Fruit fly (Drosophila melanogaster) whole organism, embryonic: ENCODE measurements around the gene anox.

Experiments used
- Asciz ChIP-seq: fragments of 200-800 bp; sonication (Bioruptor generic); optimal IDR thresholded peaks from 2 replicates; lab custom pipeline; 2017; ENCODE audit warnings: missing biosample characterization, mild to moderate bottlenecking, missing genetic modification characterization, missing genetic modification reagents
- B-H2 ChIP-seq: fragments of 200-800 bp; sonication (Bioruptor generic); optimal IDR thresholded peaks from 2 replicates; lab custom pipeline; 2018; ENCODE audit warnings: missing biosample characterization, mild to moderate bottlenecking, missing genetic modification characterization
- Bteb2 ChIP-seq: fragments of 200-800 bp; sonication (Bioruptor generic); optimal IDR thresholded peaks from 2 replicates; lab custom pipeline; 2016; ENCODE audit warnings: missing biosample characterization, missing genetic modification characterization
- CG10462 ChIP-seq: fragments of 200-800 bp; sonication (Bioruptor generic); optimal IDR thresholded peaks from 2 replicates; lab custom pipeline; 2016; ENCODE audit warnings: missing biosample characterization, missing genetic modification characterization
- CG10979 ChIP-seq: fragments of 200-800 bp; sonication (Bioruptor generic); optimal IDR thresholded peaks from 2 replicates; lab custom pipeline; 2018; ENCODE audit warnings: missing biosample characterization, mild to moderate bottlenecking, missing genetic modification characterization, moderate library complexity
- CG13424 ChIP-seq: fragments of 200-800 bp; sonication (Bioruptor generic); optimal IDR thresholded peaks from 2 replicates; lab custom pipeline; 2019; ENCODE audit warnings: missing biosample characterization, mild to moderate bottlenecking, missing genetic modification characterization, moderate library complexity
- CG13624 ChIP-seq: fragments of 200-800 bp; sonication (Bioruptor generic); optimal IDR thresholded peaks from 2 replicates; lab custom pipeline; 2016; ENCODE audit warnings: missing biosample characterization, missing genetic modification characterization
- CG1647 ChIP-seq: fragments of 200-800 bp; sonication (Bioruptor generic); optimal IDR thresholded peaks from 3 replicates; lab custom pipeline; 2016; ENCODE audit warnings: missing biosample characterization, missing genetic modification characterization
- CG17802 ChIP-seq: fragments of 200-800 bp; sonication (Bioruptor generic); optimal IDR thresholded peaks from 2 replicates; lab custom pipeline; 2018; ENCODE audit warnings: missing biosample characterization, mild to moderate bottlenecking, missing genetic modification characterization, moderate library complexity
- CG17829 ChIP-seq: fragments of 200-800 bp; optimal IDR thresholded peaks from 2 replicates; lab custom pipeline; 2019; ENCODE audit warnings: missing biosample characterization, mild to moderate bottlenecking, missing genetic modification characterization, moderate library complexity
- CG1832 ChIP-seq: fragments of 200-800 bp; sonication (Bioruptor generic); optimal IDR thresholded peaks from 2 replicates; lab custom pipeline; 2017; ENCODE audit warnings: missing biosample characterization, mild to moderate bottlenecking, missing genetic modification characterization, inconsistent platforms
- CG18599 ChIP-seq: fragments of 200-800 bp; sonication (Bioruptor generic); optimal IDR thresholded peaks from 3 replicates; lab custom pipeline; 2017; ENCODE audit warnings: missing biosample characterization, missing genetic modification characterization, mild to moderate bottlenecking, moderate library complexity, missing genetic modification reagents
- CG2120 ChIP-seq: fragments of 200-800 bp; sonication (Bioruptor generic); optimal IDR thresholded peaks from 3 replicates; lab custom pipeline; 2016; ENCODE audit warnings: missing biosample characterization, missing genetic modification characterization
- CG2875 ChIP-seq: fragments of 200-800 bp; sonication (Bioruptor generic); optimal IDR thresholded peaks from 2 replicates; lab custom pipeline; 2017; ENCODE audit warnings: missing biosample characterization, mild to moderate bottlenecking, missing genetic modification characterization, missing genetic modification reagents
- CG31365 ChIP-seq: fragments of 200-800 bp; sonication (Bioruptor generic); optimal IDR thresholded peaks from 2 replicates; lab custom pipeline; 2018; ENCODE audit warnings: missing biosample characterization, mild to moderate bottlenecking, missing genetic modification characterization
- CG31441 ChIP-seq: fragments of 200-800 bp; sonication (Bioruptor generic); IDR thresholded peaks from 2 replicates; pipeline ENCODE4 v1.3.6; 2022; ENCODE audit warnings: missing biosample characterization, missing genetic modification characterization
- CG3838 ChIP-seq: fragments of 200-800 bp; sonication (Bioruptor generic); optimal IDR thresholded peaks from 3 replicates; lab custom pipeline; 2016; ENCODE audit warnings: missing biosample characterization, missing genetic modification characterization
- CG43689 ChIP-seq: fragments of 200-800 bp; sonication (Bioruptor generic); IDR thresholded peaks from 2 replicates; pipeline ENCODE4 v1.3.6; 2022; ENCODE audit warnings: missing biosample characterization, missing genetic modification characterization
- CG4404 ChIP-seq: fragments of 200-800 bp; sonication (Bioruptor generic); IDR thresholded peaks from 2 replicates; pipeline ENCODE4 v1.3.6; 2022; ENCODE audit warnings: missing biosample characterization, missing genetic modification characterization
- CG4854 ChIP-seq: fragments of 200-800 bp; sonication (Bioruptor generic); optimal IDR thresholded peaks from 2 replicates; lab custom pipeline; 2016; ENCODE audit warnings: missing biosample characterization, missing genetic modification characterization, inconsistent platforms
- CG7556 ChIP-seq: fragments of 200-800 bp; sonication (Bioruptor generic); optimal IDR thresholded peaks from 2 replicates; lab custom pipeline; 2017; ENCODE audit warnings: missing biosample characterization, mild to moderate bottlenecking, missing genetic modification characterization
- CG7928 ChIP-seq: fragments of 200-800 bp; sonication (Bioruptor generic); optimal IDR thresholded peaks from 2 replicates; lab custom pipeline; 2017; ENCODE audit warnings: missing biosample characterization, mild to moderate bottlenecking, missing genetic modification characterization
- CG8089 ChIP-seq: fragments of 200-800 bp; sonication (Bioruptor generic); optimal IDR thresholded peaks from 3 replicates; lab custom pipeline; 2016; ENCODE audit warnings: missing biosample characterization, missing genetic modification characterization
- Deaf1 ChIP-seq: fragments of 200-800 bp; optimal IDR thresholded peaks from 3 replicates; lab custom pipeline; 2019; ENCODE audit warnings: missing biosample characterization, mild to moderate bottlenecking, missing genetic modification characterization, moderate library complexity
- Dp ChIP-seq: fragments of 200-800 bp; sonication (Bioruptor generic); optimal IDR thresholded peaks from 2 replicates; lab custom pipeline; 2018; ENCODE audit warnings: missing biosample characterization, mild to moderate bottlenecking, missing genetic modification characterization, moderate library complexity
- Ets97D ChIP-seq: fragments of 200-800 bp; sonication (Bioruptor generic); optimal IDR thresholded peaks from 3 replicates; lab custom pipeline; 2016; ENCODE audit warnings: missing biosample characterization, missing genetic modification characterization
- GATAe ChIP-seq: fragments of 200-800 bp; sonication (Bioruptor generic); conservative IDR thresholded peaks from 2 replicates; pipeline ENCODE4 v1.3.6; 2022; ENCODE audit warnings: missing biosample characterization, missing genetic modification characterization
- Gug ChIP-seq: fragments of 200-800 bp; sonication (Bioruptor generic); IDR thresholded peaks from 4 replicates; pipeline ENCODE4 v1.3.6; 2022; ENCODE audit warnings: missing biosample characterization, missing genetic modification characterization
- HLHmδ ChIP-seq: fragments of 200-800 bp; sonication (Bioruptor generic); optimal IDR thresholded peaks from 2 replicates; lab custom pipeline; 2018; ENCODE audit warnings: missing biosample characterization, mild to moderate bottlenecking, missing genetic modification characterization, moderate library complexity
- HmgZ ChIP-seq: fragments of 200-800 bp; sonication (Bioruptor generic); optimal IDR thresholded peaks from 2 replicates; lab custom pipeline; 2018; ENCODE audit warnings: missing biosample characterization, mild to moderate bottlenecking, missing genetic modification characterization
- Hr3 ChIP-seq: fragments of 200-800 bp; sonication (Bioruptor generic); optimal IDR thresholded peaks from 3 replicates; lab custom pipeline; 2016; ENCODE audit warnings: missing biosample characterization, missing genetic modification characterization
- NC2α ChIP-seq: fragments of 200-800 bp; sonication (Bioruptor generic); optimal IDR thresholded peaks from 2 replicates; lab custom pipeline; 2016; ENCODE audit warnings: missing biosample characterization, missing genetic modification characterization
- Opbp ChIP-seq: fragments of 200-800 bp; sonication (Bioruptor generic); IDR thresholded peaks from 3 replicates; pipeline ENCODE4 v1.3.6; 2022; ENCODE audit warnings: missing biosample characterization, missing genetic modification characterization; ENCODE audit not compliant: partially characterized antibody
- Ravus ChIP-seq: fragments of 200-800 bp; sonication (Bioruptor generic); IDR thresholded peaks from 2 replicates; pipeline ENCODE4 v1.3.6; 2022; ENCODE audit warnings: missing biosample characterization, missing genetic modification characterization
- TFAM ChIP-seq: fragments of 200-800 bp; sonication (Bioruptor generic); optimal IDR thresholded peaks from 2 replicates; lab custom pipeline; 2017; ENCODE audit warnings: missing biosample characterization, missing genetic modification characterization, inconsistent platforms
- croc ChIP-seq: fragments of 200-800 bp; sonication (Bioruptor generic); conservative IDR thresholded peaks from 3 replicates; pipeline ENCODE4 v1.3.6; 2022; ENCODE audit warnings: missing biosample characterization, missing genetic modification characterization
- da ChIP-seq: fragments of 200-800 bp; sonication (Bioruptor generic); optimal IDR thresholded peaks from 2 replicates; lab custom pipeline; 2016; ENCODE audit warnings: missing biosample characterization, missing genetic modification characterization
- dimm ChIP-seq: fragments of 200-800 bp; sonication (Bioruptor generic); IDR thresholded peaks from 2 replicates; pipeline ENCODE4 v1.3.6; 2022; ENCODE audit warnings: missing biosample characterization, missing genetic modification characterization
- dm ChIP-seq: fragments of 200-800 bp; sonication (Bioruptor generic); optimal IDR thresholded peaks from 3 replicates; lab custom pipeline; 2016; ENCODE audit warnings: missing biosample characterization, missing genetic modification characterization
- emc ChIP-seq: fragments of 200-800 bp; sonication (Bioruptor generic); optimal IDR thresholded peaks from 2 replicates; lab custom pipeline; 2016; ENCODE audit warnings: missing biosample characterization, missing genetic modification characterization
- esg ChIP-seq: fragments of 200-800 bp; sonication (Bioruptor generic); conservative IDR thresholded peaks from 2 replicates; pipeline ENCODE4 v1.3.6; 2022; ENCODE audit warnings: missing biosample characterization, missing genetic modification characterization
- jigr1 ChIP-seq: fragments of 200-800 bp; sonication (Bioruptor generic); IDR thresholded peaks from 3 replicates; pipeline ENCODE4 v1.3.6; 2022; ENCODE audit warnings: missing biosample characterization, missing genetic modification characterization
- lola ChIP-seq, 3 experiments: fragments of >200 bp in 2 of 3; fragments of 200-800 bp in 1 of 3; sonication (Bioruptor generic) in 1 of 3; optimal IDR thresholded peaks; 2 replicates each; lab custom pipeline; 2017 to 2019; ENCODE audit warnings: missing biosample characterization in 3 of 3, missing genetic modification characterization in 3 of 3, mild to moderate bottlenecking in 1 of 3, moderate library complexity in 1 of 3
- phol ChIP-seq: fragments of 200-800 bp; sonication (Bioruptor generic); optimal IDR thresholded peaks from 3 replicates; lab custom pipeline; 2018; ENCODE audit warnings: missing biosample characterization, mild to moderate bottlenecking, missing genetic modification characterization, moderate library complexity
- run ChIP-seq: fragments of 200-800 bp; sonication (Bioruptor generic); optimal IDR thresholded peaks from 3 replicates; lab custom pipeline; 2018; ENCODE audit warnings: missing biosample characterization, mild to moderate bottlenecking, missing genetic modification characterization
- sd ChIP-seq: fragments of 200-800 bp; sonication (Bioruptor generic); optimal IDR thresholded peaks from 3 replicates; lab custom pipeline; 2018; ENCODE audit warnings: missing biosample characterization, mild to moderate bottlenecking, missing genetic modification characterization, moderate library complexity
- so ChIP-seq: fragments of 200-800 bp; sonication (Bioruptor generic); IDR thresholded peaks from 3 replicates; pipeline ENCODE4 v1.3.6; 2022; ENCODE audit warnings: missing biosample characterization, missing genetic modification characterization
- vfl ChIP-seq: fragments of 200-800 bp; sonication (Bioruptor generic); optimal IDR thresholded peaks from 2 replicates; lab custom pipeline; 2016; ENCODE audit warnings: missing biosample characterization, missing genetic modification characterization
- vnd ChIP-seq: fragments of 200-800 bp; sonication (Bioruptor generic); IDR thresholded peaks from 3 replicates; pipeline ENCODE4 v1.3.6; 2022; ENCODE audit warnings: missing biosample characterization, missing genetic modification characterization; ENCODE audit not compliant: partially characterized antibody
- zf30C ChIP-seq: fragments of 200-800 bp; sonication (Bioruptor generic); optimal IDR thresholded peaks from 3 replicates; lab custom pipeline; 2018; ENCODE audit warnings: missing biosample characterization, mild to moderate bottlenecking, missing genetic modification characterization

Gene anox

DNA sequence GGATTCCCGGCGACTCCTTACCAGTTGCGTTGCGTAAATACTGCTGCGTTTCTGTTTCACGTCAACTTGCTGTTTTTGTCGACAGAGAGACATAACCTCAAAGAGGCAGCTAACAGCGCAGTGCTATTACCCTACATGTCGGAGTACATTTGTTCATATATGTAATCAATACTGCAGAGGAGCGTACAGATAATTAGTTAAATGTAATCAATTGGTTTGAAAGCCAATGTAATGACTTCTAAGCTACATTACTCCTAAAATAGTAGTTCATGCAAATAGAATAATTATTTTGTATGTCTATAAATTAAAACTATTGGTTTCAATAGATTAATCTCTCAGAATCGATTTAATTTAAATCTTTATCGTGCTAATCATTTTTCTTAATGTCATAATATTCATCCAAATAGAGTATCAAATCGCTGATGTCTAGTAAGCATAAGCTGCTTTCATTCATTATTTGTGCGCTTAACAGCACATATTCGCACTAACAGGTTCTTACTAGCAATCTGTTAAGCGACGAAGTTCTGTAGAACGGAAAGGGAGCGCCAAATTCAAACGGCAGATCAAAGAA lies at the start of gene anox, which contains the start of gene SLIRP1 (continued):
- peak; percentile 55 for TF ChIP-seq CG1647 (GFP tag; lab: Kevin White, UChicago)
- TF ChIP-seq CG4404, result peak; percentile 66
- TF ChIP-seq CG8089, result peak; percentile 61
- no peak for TF ChIP-seq da
- peak; percentile 27; the same call in 1 of the 2 replicates for TF ChIP-seq Ravus (GFP tag; lab: Robert Waterston, UW)
- TF ChIP-seq CG17802 (tag; lab: Kevin White, UChicago), result peak; percentile 40
- TF ChIP-seq CG7928 (GFP tag; lab: Kevin White, UChicago), result peak; percentile 55
- TF ChIP-seq HmgZ (tag; lab: Kevin White, UChicago), result peak; percentile 88
- peak; percentile 69 for TF ChIP-seq vfl (GFP tag; lab: Kevin White, UChicago)
- TF ChIP-seq vnd (GFP tag; lab: Robert Waterston, UW), result no peak
- TF ChIP-seq Bteb2 (GFP tag; lab: Kevin White, UChicago), result peak; percentile 81
- peak; percentile 31 for TF ChIP-seq TFAM (GFP tag; lab: Kevin White, UChicago)
- TF ChIP-seq CG2120 (GFP tag; lab: Kevin White, UChicago), result peak; percentile 92
- peak; percentile 61 for TF ChIP-seq B-H2 (GFP tag; lab: Kevin White, UChicago)
- peak; percentile 46 for TF ChIP-seq CG31365 (tag; lab: Kevin White, UChicago)
- peak; percentile 89 for TF ChIP-seq Hr3 (GFP tag; lab: Kevin White, UChicago)
- peak; percentile 89 for TF ChIP-seq CG10979 (tag; lab: Kevin White, UChicago)
- peak; percentile 79 for TF ChIP-seq CG13624 (GFP tag; lab: Kevin White, UChicago)
- TF ChIP-seq CG18599 (GFP tag; lab: Kevin White, UChicago), result peak; percentile 89
- 0 out of 3 replicates have a peak, but pooled peaks have one; percentile 31 for TF ChIP-seq jigr1
- peak; percentile 83 for TF ChIP-seq run (tag; lab: Kevin White, UChicago)
- TF ChIP-seq CG3838 (GFP tag; lab: Kevin White, UChicago), result peak; percentile 49
- TF ChIP-seq Deaf1, result peak; percentile 74
- TF ChIP-seq zf30C, result no peak
- TF ChIP-seq CG10462 (GFP tag; lab: Kevin White, UChicago), result peak; percentile 70
- peak; percentile 63 for TF ChIP-seq CG2875 (GFP tag; lab: Kevin White, UChicago)
- peak; percentile 77 for TF ChIP-seq dm (GFP tag; lab: Kevin White, UChicago)
- TF ChIP-seq CG1832 (GFP tag; lab: Kevin White, UChicago), result no peak
- peak; percentile 69 for TF ChIP-seq NC2α (GFP tag; lab: Kevin White, UChicago)
- TF ChIP-seq sd (tag; lab: Kevin White, UChicago), result no peak
- TF ChIP-seq dimm, result peak; percentile 38; the same call in 1 of the 2 replicates
- peak; percentile 84 for TF ChIP-seq esg (GFP tag; lab: Robert Waterston, UW)
- no peak for TF ChIP-seq Asciz (GFP tag; lab: Kevin White, UChicago)
- TF ChIP-seq croc, result peak; percentile 71
- TF ChIP-seq Opbp (GFP tag; lab: Robert Waterston, UW), result no peak
- TF ChIP-seq CG43689 (GFP tag; lab: Robert Waterston, UW), result no peak
- TF ChIP-seq CG17829 (tag; lab: Kevin White, UChicago), result peak; percentile 87
- TF ChIP-seq Dp, result peak; percentile 64
- TF ChIP-seq CG4854 (GFP tag; lab: Kevin White, UChicago), result peak; percentile 63
- no peak for TF ChIP-seq emc (GFP tag; lab: Kevin White, UChicago)
- peak in 1 of 3 experiments; percentile 92 for TF ChIP-seq lola (GFP tag; optimal IDR thresholded peaks at IDR 0.05; lab: Kevin White, UChicago)
- TF ChIP-seq phol (tag; lab: Kevin White, UChicago), result peak; percentile 93
- TF ChIP-seq CG7556, result peak; percentile 92
- TF ChIP-seq GATAe (GFP tag; lab: Robert Waterston, UW), result peak; percentile 65
- no peak; the same call in 2 of the 3 replicates for TF ChIP-seq so
- TF ChIP-seq Gug, result peak; percentile 63; the same call in 3 of the 4 replicates
- peak; percentile 35 for TF ChIP-seq Ets97D
- peak; percentile 89 for TF ChIP-seq CG31441 (GFP tag; lab: Robert Waterston, UW)
- peak; percentile 91 for TF ChIP-seq CG13424
- no peak for TF ChIP-seq HLHmδ (GFP tag; lab: Kevin White, UChicago)
